Worm (Caenorhabditis elegans): ENCODE data around the gene mrps-25.

mrps-25 gene

ce11 chrIV:1070383-1070782 lies 13.7 kb downstream of the mrps-25 start (continued):
- TF ChIP-seq jun-1 (tag; optimal IDR thresholded peaks at IDR 0.05) (no peak), madf-5 (GFP tag; IDR thresholded peaks at IDR 0.05) (0 out of 4 replicates have a peak, but pooled peaks of 1 of the 2 experiments have one; percentile 35), ceh-44 (GFP tag; IDR thresholded peaks at IDR 0.05) (no peak), egl-27 (tag; optimal IDR thresholded peaks at IDR 0.05) (no peak), ztf-7 (tag; optimal IDR thresholded peaks at IDR 0.05) (no peak), F26F4.8 (GFP tag; conservative IDR thresholded peaks at IDR 0.05) (no peak), ZK546.5 (tag; optimal IDR thresholded peaks at IDR 0.05) (peak in 1 of 2 experiments; percentile 17), nhr-41 (GFP tag; IDR thresholded peaks at IDR 0.05) (no peak), Y105C5A.15 (GFP tag; IDR thresholded peaks at IDR 0.05) (no peak), sdz-12 (GFP tag; optimal IDR thresholded peaks at IDR 0.05) (no peak), ama-1 (optimal IDR thresholded peaks at IDR 0.05) (no peak), dve-1 (tag; optimal IDR thresholded peaks at IDR 0.05; ENCODE audit: insufficient read depth) (peak; percentile 97), dmd-8 (GFP tag; IDR thresholded peaks at IDR 0.05) (no peak), snpc-4 (tag; optimal IDR thresholded peaks at IDR 0.05) (no peak), unc-62 (GFP tag; optimal IDR thresholded peaks at IDR 0.05 in 1 of 2) (peak in 1 of 2 experiments; percentile 51), unc-62 (tag; optimal IDR thresholded peaks at IDR 0.05) (no peak), mdl-1 (tag; optimal IDR thresholded peaks at IDR 0.05) (peak; percentile 86 to 94), lin-13 (GFP tag; optimal IDR thresholded peaks at IDR 0.05) (peak; percentile 67)

- TF ChIP-seq mep-1 (tag; optimal IDR thresholded peaks at IDR 0.05): no peak
- no peak for TF ChIP-seq Y48G9A.11 (GFP tag; IDR thresholded peaks at IDR 0.05)
- no peak for TF ChIP-seq snpc-4 (tag; optimal IDR thresholded peaks at IDR 0.05)
- no peak for TF ChIP-seq cey-2 (tag; optimal IDR thresholded peaks at IDR 0.05; ENCODE audit: borderline replicate concordance, insufficient read depth)
- TF ChIP-seq ceh-32 (tag; optimal IDR thresholded peaks at IDR 0.05; ENCODE audit: poor library complexity): no peak
- TF ChIP-seq dmd-9 (GFP tag; IDR thresholded peaks at IDR 0.05): no peak
- TF ChIP-seq nhr-76 (tag; optimal IDR thresholded peaks at IDR 0.05): no peak
- no peak for TF ChIP-seq dmd-8 (GFP tag; IDR thresholded peaks at IDR 0.05)
- TF ChIP-seq daf-12 (tag; optimal IDR thresholded peaks at IDR 0.05): no peak
- TF ChIP-seq ztf-7 (tag; optimal IDR thresholded peaks at IDR 0.05): no peak
- no peak for TF ChIP-seq nhr-11 (tag; optimal IDR thresholded peaks at IDR 0.05)
- TF ChIP-seq lin-1 (GFP tag; IDR thresholded peaks at IDR 0.05): no peak
- no peak for TF ChIP-seq daf-8 (GFP tag; IDR thresholded peaks at IDR 0.05)
These were observed 17.4 kb downstream of the mrps-25 start for ce11 chrIV:1074069-1074468.

- no peak for TF ChIP-seq nhr-10 (tag; optimal IDR thresholded peaks at IDR 0.05)
- no peak for TF ChIP-seq zip-2 (tag; optimal IDR thresholded peaks at IDR 0.05)
- no peak for TF ChIP-seq T20F7.1 (GFP tag; optimal IDR thresholded peaks at IDR 0.05)
- no peak for TF ChIP-seq mep-1 (tag; optimal IDR thresholded peaks at IDR 0.05)
- peak; percentile 12 for TF ChIP-seq dve-1 (tag; optimal IDR thresholded peaks at IDR 0.05; ENCODE audit: insufficient read depth)
- TF ChIP-seq aly-2 (tag; optimal IDR thresholded peaks at IDR 0.05): no peak
- TF ChIP-seq nhr-41 (GFP tag; IDR thresholded peaks at IDR 0.05): no peak
- TF ChIP-seq mxl-3 (GFP tag; optimal IDR thresholded peaks at IDR 0.05): no peak
- no peak for TF ChIP-seq daf-19 (GFP tag; conservative IDR thresholded peaks at IDR 0.05)
- no peak for TF ChIP-seq D1046.2 (GFP tag; IDR thresholded peaks at IDR 0.05)
- no peak for TF ChIP-seq dmd-6 (GFP tag; IDR thresholded peaks at IDR 0.05)
- TF ChIP-seq gei-8 (GFP tag; optimal IDR thresholded peaks at IDR 0.05): no peak
- no peak for TF ChIP-seq mes-2 (tag; optimal IDR thresholded peaks at IDR 0.05; ENCODE audit: poor library complexity, severe bottlenecking)
- TF ChIP-seq jun-1 (tag; optimal IDR thresholded peaks at IDR 0.05): no peak
- peak; percentile 40; the same call in 1 of the 2 replicates for TF ChIP-seq php-3 (GFP tag; IDR thresholded peaks at IDR 0.05)
- no peak for TF ChIP-seq madf-5 (GFP tag; IDR thresholded peaks at IDR 0.05)
- TF ChIP-seq sdz-12 (GFP tag; optimal IDR thresholded peaks at IDR 0.05): no peak
- peak; percentile 76 for TF ChIP-seq pqm-1 (tag; optimal IDR thresholded peaks at IDR 0.05)
- no peak for TF ChIP-seq lin-39 (tag; optimal IDR thresholded peaks at IDR 0.05)
- no peak for TF ChIP-seq ZK546.5 (tag; optimal IDR thresholded peaks at IDR 0.05)
- TF ChIP-seq lin-38 (GFP tag; IDR thresholded peaks at IDR 0.05): no peak
- no peak for TF ChIP-seq ceh-20 (GFP tag; IDR thresholded peaks at IDR 0.05)
- TF ChIP-seq egl-27 (tag; optimal IDR thresholded peaks at IDR 0.05): no peak
- TF ChIP-seq ceh-82 (tag; optimal IDR thresholded peaks at IDR 0.05): no peak
- peak; percentile 65 for TF ChIP-seq nhr-77 (tag; optimal IDR thresholded peaks at IDR 0.05)
- TF ChIP-seq F26F4.8 (GFP tag; conservative IDR thresholded peaks at IDR 0.05): no peak
- TF ChIP-seq F49E8.2 (tag; optimal IDR thresholded peaks at IDR 0.05; ENCODE audit: borderline replicate concordance): no peak
- no peak for TF ChIP-seq dmd-9 (GFP tag; IDR thresholded peaks at IDR 0.05)
- TF ChIP-seq mdt-29 (GFP tag; IDR thresholded peaks at IDR 0.05): no peak
- TF ChIP-seq nhr-6 (tag; optimal IDR thresholded peaks at IDR 0.05): peak; percentile 53
These were observed 18.8 kb downstream of the mrps-25 start for ce11 chrIV:1075484-1075883.
